Worm (Caenorhabditis elegans) whole organism, young adult: ENCODE results near the gene R10D12.6.

Experiments
- D2030.7 ChIP-seq: fragments of 200-800 bp; sonication (Bioruptor generic); IDR thresholded peaks from 2 replicates; pipeline ENCODE4 v1.3.6; 2022; ENCODE audit warnings: missing genetic modification reagents, missing genetic modification characterization, missing compliant biosample characterization
- F33H1.4 ChIP-seq: fragments of 200-800 bp; sonication (Bioruptor generic); IDR thresholded peaks from 2 replicates; pipeline ENCODE4 v1.3.6; 2022; ENCODE audit warnings: missing genetic modification reagents, missing genetic modification characterization, missing compliant biosample characterization
- F37B4.10 ChIP-seq: fragments of 200-800 bp; sonication (Bioruptor generic); IDR thresholded peaks from 2 replicates; pipeline ENCODE4 v1.3.6; 2022; ENCODE audit warnings: missing genetic modification characterization, missing compliant biosample characterization
- F49E8.2 ChIP-seq: sonication (generic microtip); optimal IDR thresholded peaks from 3 replicates; lab custom pipeline; 2017; ENCODE audit warnings: missing genetic modification characterization, mild to moderate bottlenecking, missing compliant biosample characterization, antibody characterized with exemption, moderate library complexity; ENCODE audit not compliant: insufficient read depth
- F55B11.4 ChIP-seq: sonication (generic microtip); optimal IDR thresholded peaks from 2 replicates; lab custom pipeline; 2016; ENCODE audit warnings: missing compliant biosample characterization, missing genetic modification characterization, borderline replicate concordance; ENCODE audit not compliant: insufficient read depth
- F57C9.4 ChIP-seq: sonication (generic microtip); optimal IDR thresholded peaks from 2 replicates; lab custom pipeline; 2017; ENCODE audit warnings: mild to moderate bottlenecking, missing genetic modification characterization, missing compliant biosample characterization
- T26A5.8 ChIP-seq: sonication (generic microtip); optimal IDR thresholded peaks from 2 replicates; lab custom pipeline; 2016; ENCODE audit warnings: missing genetic modification characterization, missing compliant biosample characterization
- Y67H2A.10 ChIP-seq: fragments of 200-800 bp; sonication (Bioruptor generic); conservative IDR thresholded peaks from 2 replicates; pipeline ENCODE4 v1.3.6; 2022; ENCODE audit warnings: missing genetic modification reagents, missing genetic modification characterization, missing compliant biosample characterization
- ZK185.1 ChIP-seq: sonication (generic microtip); optimal IDR thresholded peaks from 2 replicates; lab custom pipeline; 2016; ENCODE audit warnings: mild to moderate bottlenecking, missing genetic modification characterization, missing compliant biosample characterization; ENCODE audit not compliant: poor library complexity, severe bottlenecking
- attf-3 ChIP-seq: fragments of 200-800 bp; sonication (Bioruptor generic); conservative IDR thresholded peaks from 2 replicates; pipeline ENCODE4 v1.3.6; 2022; ENCODE audit warnings: missing genetic modification reagents, missing genetic modification characterization, missing compliant biosample characterization
- attf-6 ChIP-seq: fragments of 200-800 bp; sonication (Bioruptor generic); IDR thresholded peaks from 2 replicates; pipeline ENCODE4 v1.3.6; 2022; ENCODE audit warnings: missing genetic modification reagents, missing genetic modification characterization, missing compliant biosample characterization
- ceh-27 ChIP-seq: fragments of 200-800 bp; sonication (Bioruptor generic); optimal IDR thresholded peaks from 2 replicates; lab custom pipeline; 2018; ENCODE audit warnings: mild to moderate bottlenecking, missing genetic modification characterization, moderate library complexity, missing compliant biosample characterization
- ceh-79 ChIP-seq: sonication (generic microtip); optimal IDR thresholded peaks from 2 replicates; lab custom pipeline; 2017; ENCODE audit warnings: mild to moderate bottlenecking, missing genetic modification characterization, missing compliant biosample characterization
- chd-7 ChIP-seq: sonication (generic microtip); optimal IDR thresholded peaks from 2 replicates; lab custom pipeline; 2016; ENCODE audit warnings: mild to moderate bottlenecking, missing genetic modification characterization, moderate library complexity, missing compliant biosample characterization
- die-1 ChIP-seq: sonication (generic microtip); optimal IDR thresholded peaks from 2 replicates; lab custom pipeline; 2016; ENCODE audit warnings: missing genotype, mild to moderate bottlenecking, missing genetic modification characterization, missing compliant biosample characterization
- dpff-1 ChIP-seq: sonication (generic microtip); optimal IDR thresholded peaks from 2 replicates; lab custom pipeline; 2017; ENCODE audit warnings: mild to moderate bottlenecking, missing genetic modification characterization, missing compliant biosample characterization
- egrh-3 ChIP-seq: fragments of 200-800 bp; sonication (Bioruptor generic); IDR thresholded peaks from 2 replicates; pipeline ENCODE4 v1.3.6; 2022; ENCODE audit warnings: missing genetic modification reagents, missing genetic modification characterization, missing compliant biosample characterization
- gei-17 ChIP-seq: fragments of 200-800 bp; sonication (Bioruptor generic); optimal IDR thresholded peaks from 2 replicates; lab custom pipeline; 2018; ENCODE audit warnings: mild to moderate bottlenecking, missing genetic modification characterization, missing compliant biosample characterization
- him-1 ChIP-seq: sonication (generic microtip); optimal IDR thresholded peaks from 2 replicates; lab custom pipeline; 2016; ENCODE audit warnings: missing genotype, missing genetic modification reagents, missing genetic modification characterization, missing compliant biosample characterization
- hlh-12 ChIP-seq: sonication (generic microtip); optimal IDR thresholded peaks from 2 replicates; lab custom pipeline; 2016; ENCODE audit warnings: missing genetic modification characterization, missing compliant biosample characterization
- hmg-20 ChIP-seq: fragments of 200-800 bp; sonication (Bioruptor generic); IDR thresholded peaks from 2 replicates; pipeline ENCODE4 v1.3.6; 2022; ENCODE audit warnings: missing genetic modification reagents, missing genetic modification characterization, missing compliant biosample characterization
- hsf-1 ChIP-seq: fragments of 200-800 bp; sonication (Bioruptor generic); IDR thresholded peaks from 2 replicates; pipeline ENCODE4 v1.3.6; 2022; ENCODE audit warnings: missing genetic modification reagents, missing genetic modification characterization, missing compliant biosample characterization
- lir-1 ChIP-seq: fragments of 200-800 bp; sonication (Bioruptor generic); conservative IDR thresholded peaks from 2 replicates; pipeline ENCODE4 v1.3.6; 2022; ENCODE audit warnings: missing genetic modification reagents, missing genetic modification characterization, missing compliant biosample characterization
- madf-10 ChIP-seq: sonication (generic microtip); optimal IDR thresholded peaks from 2 replicates; lab custom pipeline; 2016; ENCODE audit warnings: mild to moderate bottlenecking, missing genetic modification characterization, missing compliant biosample characterization
- mxl-1 ChIP-seq: sonication (generic microtip); optimal IDR thresholded peaks from 2 replicates; lab custom pipeline; 2016; ENCODE audit warnings: missing genetic modification characterization, missing compliant biosample characterization
- nhr-90 ChIP-seq: sonication (generic microtip); optimal IDR thresholded peaks from 2 replicates; lab custom pipeline; 2016; ENCODE audit warnings: missing genotype, mild to moderate bottlenecking, missing genetic modification characterization, missing compliant biosample characterization
- pbrm-1 ChIP-seq: fragments of 200-800 bp; sonication (Bioruptor generic); IDR thresholded peaks from 2 replicates; pipeline ENCODE4 v1.3.6; 2022; ENCODE audit warnings: missing genetic modification reagents, missing genetic modification characterization, missing compliant biosample characterization
- repo-1 ChIP-seq: sonication (generic microtip); optimal IDR thresholded peaks from 2 replicates; lab custom pipeline; 2017; ENCODE audit warnings: mild to moderate bottlenecking, missing genetic modification characterization, missing compliant biosample characterization
- snpc-1.3 ChIP-seq: sonication (generic microtip); optimal IDR thresholded peaks from 2 replicates; lab custom pipeline; 2017; ENCODE audit warnings: missing genetic modification characterization, mild to moderate bottlenecking, missing compliant biosample characterization, antibody characterized with exemption, moderate library complexity, missing genotype, missing genetic modification reagents; ENCODE audit not compliant: insufficient read depth
- snpc-3.4 ChIP-seq: sonication (generic microtip); optimal IDR thresholded peaks from 2 replicates; lab custom pipeline; 2017; ENCODE audit warnings: missing genetic modification characterization, mild to moderate bottlenecking, missing compliant biosample characterization, antibody characterized with exemption, moderate library complexity, missing genotype, missing genetic modification reagents
- snpc-4 ChIP-seq, 5 experiments: fragments of 150-350 bp in 1 of 5; sonication (generic microtip) in 4 of 5; optimal IDR thresholded peaks; 2 replicates each; lab custom pipeline; 2014 to 2018; ENCODE audit warnings: missing genetic modification characterization in 5 of 5, missing biosample characterization in 3 of 5, antibody characterized with exemption in 2 of 5, mild to moderate bottlenecking in 2 of 5, missing compliant biosample characterization in 2 of 5, missing genotype in 2 of 5, moderate library complexity in 2 of 5, missing genetic modification reagents in 1 of 5
- tlf-1 ChIP-seq: fragments of 200-800 bp; sonication (Bioruptor generic); optimal IDR thresholded peaks from 2 replicates; lab custom pipeline; 2018; ENCODE audit warnings: mild to moderate bottlenecking, missing genetic modification characterization, missing compliant biosample characterization
- zfh-2 ChIP-seq: fragments of 200-800 bp; sonication (Bioruptor generic); conservative IDR thresholded peaks from 2 replicates; pipeline ENCODE4 v1.3.6; 2022; ENCODE audit warnings: missing genetic modification reagents, missing genetic modification characterization, missing compliant biosample characterization

The R10D12.6 gene

ce11 chrV:13920730-13921129 is 28.4 kb upstream of the R10D12.6 start, which contains the start of gene srx-42 (continued):
- no peak for TF ChIP-seq hsf-1 (GFP tag; lab: Robert Waterston, UW)

DNA sequence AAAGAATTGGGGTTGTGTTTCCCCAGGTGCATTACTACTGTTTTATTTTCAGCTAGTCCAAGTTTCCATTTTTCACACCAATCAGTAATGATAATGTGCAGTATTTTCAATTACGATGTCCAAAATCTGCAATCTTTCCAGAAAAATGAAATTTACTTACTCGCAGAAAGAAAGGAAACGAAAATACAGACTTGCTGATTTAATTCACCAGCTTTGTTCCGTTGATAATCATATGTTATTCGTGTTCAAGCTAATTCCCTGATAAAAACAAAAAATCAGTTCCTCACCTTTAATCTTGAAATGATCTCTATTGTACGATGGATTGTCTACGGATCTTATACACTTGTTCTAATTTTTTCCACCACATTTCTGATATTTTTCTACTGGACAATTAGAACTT is 25.3 kb upstream of the R10D12.6 start, which contains the start of gene srxa-11:
Gene srxa-11 (plus strand): TSS at position 301 of the 400 bp plus-strand sequence.
- no peak for TF ChIP-seq mxl-1
- TF ChIP-seq hlh-12: no peak
- no peak for TF ChIP-seq F49E8.2 (tag; lab: Kevin White, UChicago)
- no peak for TF ChIP-seq gei-17 (GFP tag; lab: Kevin White, UChicago)
- no peak for TF ChIP-seq dpff-1
- TF ChIP-seq ceh-27 (GFP tag; lab: Kevin White, UChicago): no peak
- no peak for TF ChIP-seq pbrm-1 (GFP tag; lab: Robert Waterston, UW)
- no peak for TF ChIP-seq snpc-4 (GFP tag; optimal IDR thresholded peaks at IDR 0.05; lab: Kevin White, UChicago)
- no peak for TF ChIP-seq snpc-4 (tag; optimal IDR thresholded peaks at IDR 0.05; lab: Kevin White, UChicago)
- no peak for TF ChIP-seq die-1 (tag; lab: Kevin White, UChicago)
- no peak for TF ChIP-seq snpc-3.4 (tag; lab: Kevin White, UChicago)
- no peak for TF ChIP-seq snpc-1.3 (tag; lab: Kevin White, UChicago)
- no peak for TF ChIP-seq T26A5.8 (tag; lab: Kevin White, UChicago)
- TF ChIP-seq lir-1 (GFP tag; lab: Robert Waterston, UW): no peak
- TF ChIP-seq ceh-79 (tag; lab: Kevin White, UChicago): no peak
- TF ChIP-seq F33H1.4: no peak
- TF ChIP-seq F37B4.10: no peak

- TF ChIP-seq nhr-90 (no peak), ZK185.1 (tag; lab: Kevin White, UChicago) (no peak), F55B11.4 (tag; lab: Kevin White, UChicago) (no peak), hmg-20 (GFP tag; lab: Robert Waterston, UW) (no peak), attf-6 (GFP tag; lab: Robert Waterston, UW) (no peak), T26A5.8 (tag; lab: Kevin White, UChicago) (no peak), F57C9.4 (tag; lab: Kevin White, UChicago) (no peak), D2030.7 (no peak)
- TF ChIP-seq, all 124 proteins: peak for 0
Observed at ce11 chrV:13926398-13926797, 22.7 kb upstream of the R10D12.6 start, which contains the start of gene srxa-12. Gene srxa-12, plus strand, starts transcription at chrV:13926698.

- TF ChIP-seq zfh-2 (GFP tag; lab: Robert Waterston, UW): no peak
- no peak for TF ChIP-seq tlf-1 (GFP tag; lab: Kevin White, UChicago)
- TF ChIP-seq lir-1 (GFP tag; lab: Robert Waterston, UW): no peak
Observed at ce11 chrV:13929503-13929902, 19.6 kb upstream of the R10D12.6 start, which contains the start of gene srxa-13. Gene srxa-13, plus strand, starts transcription at chrV:13929803.

- TF ChIP-seq repo-1 (tag; lab: Kevin White, UChicago) (no peak), chd-7 (tag; lab: Kevin White, UChicago) (no peak), attf-3 (GFP tag; lab: Robert Waterston, UW) (no peak), madf-10 (tag; lab: Kevin White, UChicago) (no peak), egrh-3 (GFP tag; lab: Robert Waterston, UW) (no peak), him-1 (tag; lab: Kevin White, UChicago) (no peak), Y67H2A.10 (GFP tag; lab: Robert Waterston, UW) (no peak)
Observed at ce11 chrV:13931225-13931624, 17.9 kb upstream of the R10D12.6 start, which contains the start of gene C06B3.16. Gene C06B3.16, plus strand, starts transcription at chrV:13931525.
